Fruit fly (Drosophila melanogaster) whole organism: Measurements from ENCODE around the gene DIP-zeta.

Source experiments
- CG8478 ChIP-seq: fragments of >200 bp; optimal IDR thresholded peaks from 2 replicates; lab custom pipeline; 2018; ENCODE audit warnings: inconsistent platforms
- Dll ChIP-seq: fragments of >200 bp; optimal IDR thresholded peaks from 2 replicates; lab custom pipeline; 2017
- EcR ChIP-seq, 2 experiments: fragments of >200 bp; optimal IDR thresholded peaks; 2 replicates each; lab custom pipeline; 2017; ENCODE audit warnings: missing biosample characterization in 2 of 2, missing genetic modification characterization in 2 of 2, missing genetic modification reagents in 2 of 2
- pan ChIP-seq: fragments of >200 bp; optimal IDR thresholded peaks from 2 replicates; lab custom pipeline; 2017
- psq ChIP-seq: fragments of >200 bp; optimal IDR thresholded peaks from 2 replicates; lab custom pipeline; 2017
- usp ChIP-seq: fragments of >200 bp; optimal IDR thresholded peaks from 2 replicates; lab custom pipeline; 2017; ENCODE audit warnings: missing biosample characterization, missing genetic modification characterization, mixed read lengths

Gene DIP-zeta

DNA sequence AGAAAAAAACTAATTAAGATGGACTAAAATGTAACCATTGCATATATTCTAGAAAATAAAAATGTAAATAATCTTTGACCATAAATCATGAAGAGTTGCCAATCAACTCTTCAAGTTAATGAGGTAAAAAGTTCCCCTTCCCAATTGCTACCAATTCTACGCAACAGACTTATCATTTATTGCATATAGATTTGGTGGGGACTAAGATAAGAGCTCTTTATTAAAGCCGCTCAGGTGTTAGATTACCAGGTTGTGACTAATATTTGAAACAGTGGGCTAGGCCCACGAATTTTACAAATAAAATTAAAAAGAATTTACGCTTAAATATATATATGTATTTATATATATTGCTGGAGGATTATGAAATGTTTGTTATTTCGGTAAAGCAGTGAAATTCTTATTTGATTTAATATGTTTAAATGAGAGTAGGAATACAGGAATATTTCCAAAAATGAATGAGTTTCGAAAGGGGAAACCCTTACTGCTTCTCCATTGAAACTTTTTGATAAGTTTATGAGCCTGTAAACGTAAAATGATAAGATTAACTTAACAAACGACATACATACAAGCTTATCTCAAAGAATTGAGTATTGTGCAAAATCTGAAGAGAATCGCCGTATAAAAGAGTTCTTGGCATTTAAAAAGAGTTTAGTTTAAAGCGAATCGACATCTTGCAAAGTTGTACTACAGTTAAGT is 59.3 kb downstream of the DIP-zeta start, which contains the start of gene CG13102:
CG13102 (plus strand) TSS at position 646 of the 696 bp plus-strand sequence.
- TF ChIP-seq usp (no peak), Dll (lab: Kevin White, UChicago) (no peak), EcR (GFP tag; optimal IDR thresholded peaks at IDR 0.05; lab: Kevin White, UChicago) (no peak), psq (no peak), pan (no peak), CG8478 (lab: Kevin White, UChicago) (no peak)

dm6 chr2L:9010267-9010666 is 60.7 kb downstream of the DIP-zeta start, which contains the start of gene CG9568:
TSS of gene CG9568 (plus strand) at chr2L:9010583.
- TF ChIP-seq psq = no peak
- no peak for TF ChIP-seq pan
- no peak for TF ChIP-seq CG8478 (lab: Kevin White, UChicago)
- no peak for TF ChIP-seq Dll (lab: Kevin White, UChicago)
- TF ChIP-seq usp = no peak
- TF ChIP-seq EcR (GFP tag; optimal IDR thresholded peaks at IDR 0.05; lab: Kevin White, UChicago) = no peak
